Fruit fly (Drosophila melanogaster) S2 (cell line): ENCODE data around the gene Cox17.

Source experiments
- CG8478 ChIP-seq: fragments of >200 bp; optimal IDR thresholded peaks from 2 replicates; lab custom pipeline; 2018
- CTCF ChIP-seq, 2 experiments: fragments of >200 bp; optimal IDR thresholded peaks; 2 replicates each; lab custom pipeline; 2018

The Cox17 gene

dm6 chrX:15084580-15085138 lies at the start of gene Cox17:
Cox17 (minus strand) TSS chrX:15084699.
- TF ChIP-seq CG8478 (lab: Kevin White, UChicago) (no peak), CTCF (optimal IDR thresholded peaks at IDR 0.05; lab: Kevin White, UChicago) (no peak)

dm6 chrX:15132065-15132464 lies 47.6 kb upstream of the Cox17 start:
- TF ChIP-seq CG8478 (lab: Kevin White, UChicago) (no peak), CTCF (optimal IDR thresholded peaks at IDR 0.05; lab: Kevin White, UChicago) (no peak)

- no peak for TF ChIP-seq CTCF (optimal IDR thresholded peaks at IDR 0.05; lab: Kevin White, UChicago)
- no peak for TF ChIP-seq CG8478 (lab: Kevin White, UChicago)
These were observed 43.6 kb upstream of the Cox17 start for dm6 chrX:15127880-15128644.

dm6 chrX:15125496-15125895 lies 41.0 kb upstream of the Cox17 start, which contains the start of gene drd:
drd (plus strand) TSS chrX:15125753.
- TF ChIP-seq CTCF (optimal IDR thresholded peaks at IDR 0.05; lab: Kevin White, UChicago) (no peak), CG8478 (lab: Kevin White, UChicago) (no peak)

- TF ChIP-seq CG8478 (lab: Kevin White, UChicago) (no peak), CTCF (optimal IDR thresholded peaks at IDR 0.05; lab: Kevin White, UChicago) (no peak)
These were observed 39.0 kb upstream of the Cox17 start for dm6 chrX:15123418-15123994.

dm6 chrX:15121714-15122113 lies 37.2 kb upstream of the Cox17 start:
- TF ChIP-seq CG8478 (lab: Kevin White, UChicago) (no peak), CTCF (optimal IDR thresholded peaks at IDR 0.05; lab: Kevin White, UChicago) (no peak)

- TF ChIP-seq CTCF (optimal IDR thresholded peaks at IDR 0.05; lab: Kevin White, UChicago) (no peak), CG8478 (lab: Kevin White, UChicago) (no peak)
These were observed 35.6 kb upstream of the Cox17 start for dm6 chrX:15120116-15120515.

dm6 chrX:15116397-15116796 lies 31.9 kb upstream of the Cox17 start, which contains the start of gene Cyp4s3:
Cyp4s3 (minus strand) TSS chrX:15116542.
- TF ChIP-seq CG8478 (lab: Kevin White, UChicago) (no peak), CTCF (optimal IDR thresholded peaks at IDR 0.05; lab: Kevin White, UChicago) (no peak)

dm6 chrX:15111888-15112287 lies 27.4 kb upstream of the Cox17 start:
- TF ChIP-seq CG8478 (lab: Kevin White, UChicago) = no peak
- TF ChIP-seq CTCF (optimal IDR thresholded peaks at IDR 0.05; lab: Kevin White, UChicago) = no peak

- TF ChIP-seq CG8478 (lab: Kevin White, UChicago) (no peak), CTCF (optimal IDR thresholded peaks at IDR 0.05; lab: Kevin White, UChicago) (no peak)
These were observed 11.4 kb upstream of the Cox17 start, which contains the start of gene CG9072 for dm6 chrX:15095942-15096341. CG9072 (minus strand) TSS chrX:15096042.

dm6 chrX:15091159-15091558 lies 6.7 kb upstream of the Cox17 start:
- TF ChIP-seq CTCF (optimal IDR thresholded peaks at IDR 0.05; lab: Kevin White, UChicago) = no peak
- TF ChIP-seq CG8478 (lab: Kevin White, UChicago) = no peak

dm6 chrX:15090371-15090770 lies 5.9 kb upstream of the Cox17 start:
- no peak for TF ChIP-seq CTCF (optimal IDR thresholded peaks at IDR 0.05; lab: Kevin White, UChicago)
- no peak for TF ChIP-seq CG8478 (lab: Kevin White, UChicago)

dm6 chrX:15089146-15089698 lies 4.7 kb upstream of the Cox17 start, which contains the start of gene Rab3-GEF:
Rab3-GEF (plus strand) TSS chrX:15089682.
- TF ChIP-seq CTCF (optimal IDR thresholded peaks at IDR 0.05; lab: Kevin White, UChicago) (no peak), CG8478 (lab: Kevin White, UChicago) (no peak)

- TF ChIP-seq CG8478 (lab: Kevin White, UChicago) (no peak), CTCF (optimal IDR thresholded peaks at IDR 0.05; lab: Kevin White, UChicago) (no peak)
These were observed 1.4 kb upstream of the Cox17 start, which contains the start of the genes CG15027 and Dbct for dm6 chrX:15085777-15086510. CG15027 (minus strand) TSS chrX:15085827. Dbct (plus strand) TSS chrX:15086125.
